Worm (Caenorhabditis elegans) whole organism, L2 larva: ENCODE data around the gene srz-67.

Experiments used
- F13H6.1 ChIP-seq: sonication (generic microtip); optimal IDR thresholded peaks from 2 replicates; lab custom pipeline; 2016; ENCODE audit warnings: missing genetic modification characterization, missing compliant biosample characterization
- alr-1 ChIP-seq: fragments of 150-350 bp; optimal IDR thresholded peaks from 2 replicates; lab custom pipeline; 2014; ENCODE audit warnings: missing biosample characterization, missing genetic modification characterization
- aly-2 ChIP-seq: fragments of 150-350 bp; optimal IDR thresholded peaks from 2 replicates; lab custom pipeline; 2014; ENCODE audit warnings: missing biosample characterization, missing genetic modification characterization
- blmp-1 ChIP-seq: sonication (generic microtip); optimal IDR thresholded peaks from 2 replicates; lab custom pipeline; 2017; ENCODE audit warnings: missing genetic modification characterization, mild to moderate bottlenecking, missing compliant biosample characterization, antibody characterized with exemption, moderate library complexity; ENCODE audit not compliant: insufficient read depth
- ceh-16 ChIP-seq: fragments of 150-350 bp; optimal IDR thresholded peaks from 2 replicates; lab custom pipeline; 2014; ENCODE audit warnings: missing biosample characterization, missing genetic modification characterization
- ceh-82 ChIP-seq: fragments of 150-350 bp; optimal IDR thresholded peaks from 2 replicates; lab custom pipeline; 2014; ENCODE audit warnings: missing biosample characterization, missing genetic modification characterization
- crh-2 ChIP-seq: sonication (generic microtip); optimal IDR thresholded peaks from 2 replicates; lab custom pipeline; 2017; ENCODE audit warnings: missing biosample characterization, missing genetic modification characterization
- dmd-4 ChIP-seq: sonication (generic microtip); optimal IDR thresholded peaks from 2 replicates; lab custom pipeline; 2017; ENCODE audit warnings: missing biosample characterization, missing genetic modification characterization
- egl-27 ChIP-seq: sonication (generic microtip); optimal IDR thresholded peaks from 3 replicates; lab custom pipeline; 2017; ENCODE audit warnings: missing biosample characterization, missing genetic modification reagents, missing genetic modification characterization
- elt-1 ChIP-seq: fragments of 150-350 bp; optimal IDR thresholded peaks from 2 replicates; lab custom pipeline; 2014; ENCODE audit warnings: missing biosample characterization, missing genetic modification characterization
- elt-3 ChIP-seq: sonication (generic microtip); optimal IDR thresholded peaks from 2 replicates; lab custom pipeline; 2017; ENCODE audit warnings: missing biosample characterization, missing genetic modification characterization
- fos-1 ChIP-seq: fragments of 150-350 bp; optimal IDR thresholded peaks from 2 replicates; lab custom pipeline; 2014; ENCODE audit warnings: missing biosample characterization, missing genetic modification characterization
- gmeb-1 ChIP-seq: fragments of 150-350 bp; optimal IDR thresholded peaks from 2 replicates; lab custom pipeline; 2014; ENCODE audit warnings: missing biosample characterization, missing genetic modification characterization
- lin-11 ChIP-seq: fragments of 150-350 bp; sonication (generic microtip); optimal IDR thresholded peaks from 2 replicates; lab custom pipeline; 2014; ENCODE audit warnings: missing biosample characterization, missing genetic modification characterization, inconsistent platforms, mixed read lengths
- lin-13 ChIP-seq: fragments of 150-350 bp; optimal IDR thresholded peaks from 2 replicates; lab custom pipeline; 2014; ENCODE audit warnings: missing biosample characterization, missing genetic modification reagents, missing genetic modification characterization
- lsy-2 ChIP-seq, 2 experiments: fragments of 150-350 bp in 1 of 2; sonication (generic microtip) in 1 of 2; optimal IDR thresholded peaks; 2 replicates each; lab custom pipeline; 2014 to 2017; ENCODE audit warnings: missing biosample characterization in 2 of 2, missing genetic modification characterization in 2 of 2
- mab-5 ChIP-seq: fragments of 150-350 bp; optimal IDR thresholded peaks from 2 replicates; lab custom pipeline; 2014; ENCODE audit warnings: missing biosample characterization, missing genetic modification characterization
- nhr-10 ChIP-seq: sonication (generic microtip); optimal IDR thresholded peaks from 2 replicates; lab custom pipeline; 2017; ENCODE audit warnings: missing biosample characterization, missing genetic modification characterization
- nhr-11 ChIP-seq: fragments of 150-350 bp; optimal IDR thresholded peaks from 2 replicates; lab custom pipeline; 2014; ENCODE audit warnings: missing biosample characterization, missing genetic modification characterization
- nhr-129 ChIP-seq: fragments of 150-350 bp; optimal IDR thresholded peaks from 2 replicates; lab custom pipeline; 2014; ENCODE audit warnings: missing biosample characterization, missing genetic modification characterization
- nhr-21 ChIP-seq: fragments of 150-350 bp; optimal IDR thresholded peaks from 2 replicates; lab custom pipeline; 2014; ENCODE audit warnings: missing biosample characterization, missing genetic modification characterization
- nhr-23 ChIP-seq: fragments of 150-350 bp; optimal IDR thresholded peaks from 2 replicates; lab custom pipeline; 2014; ENCODE audit warnings: missing biosample characterization, missing genetic modification reagents, missing genetic modification characterization
- nhr-25 ChIP-seq: fragments of 150-350 bp; sonication (generic microtip); optimal IDR thresholded peaks from 3 replicates; lab custom pipeline; 2014; ENCODE audit warnings: missing biosample characterization, missing genetic modification characterization
- nhr-6 ChIP-seq: fragments of 150-350 bp; optimal IDR thresholded peaks from 2 replicates; lab custom pipeline; 2014; ENCODE audit warnings: missing biosample characterization, missing genetic modification characterization
- nhr-77 ChIP-seq: fragments of 150-350 bp; optimal IDR thresholded peaks from 2 replicates; lab custom pipeline; 2014; ENCODE audit warnings: missing biosample characterization, missing genetic modification characterization
- sem-4 ChIP-seq: fragments of 150-350 bp; optimal IDR thresholded peaks from 2 replicates; lab custom pipeline; 2014; ENCODE audit warnings: missing biosample characterization, missing genetic modification reagents, missing genetic modification characterization
- skn-1 ChIP-seq: sonication (generic microtip); optimal IDR thresholded peaks from 2 replicates; lab custom pipeline; 2017; ENCODE audit warnings: missing biosample characterization, missing genetic modification characterization
- sma-9 ChIP-seq, 2 experiments: fragments of 150-350 bp in 1 of 2; sonication (generic microtip) in 1 of 2; optimal IDR thresholded peaks; 2 replicates each; lab custom pipeline; 2014 to 2016; ENCODE audit warnings: missing genetic modification characterization in 2 of 2, mild to moderate bottlenecking in 1 of 2, missing biosample characterization in 1 of 2, missing compliant biosample characterization in 1 of 2, missing genetic modification reagents in 1 of 2, moderate library complexity in 1 of 2
- snpc-4 ChIP-seq: fragments of 150-350 bp; optimal IDR thresholded peaks from 2 replicates; lab custom pipeline; 2014; ENCODE audit warnings: missing biosample characterization, missing genetic modification characterization
- unc-55 ChIP-seq: fragments of 150-350 bp; sonication (generic microtip); optimal IDR thresholded peaks from 3 replicates; lab custom pipeline; 2014; ENCODE audit warnings: missing biosample characterization, missing genetic modification reagents, missing genetic modification characterization
- unc-62 ChIP-seq: fragments of 150-350 bp; optimal IDR thresholded peaks from 2 replicates; lab custom pipeline; 2014; ENCODE audit warnings: missing biosample characterization, missing genetic modification reagents, missing genetic modification characterization
- zag-1 ChIP-seq: fragments of 150-350 bp; optimal IDR thresholded peaks from 2 replicates; lab custom pipeline; 2014; ENCODE audit warnings: missing biosample characterization, missing genetic modification characterization
- ztf-1 ChIP-seq: fragments of 200-800 bp; sonication (Bioruptor generic); conservative IDR thresholded peaks from 2 replicates; pipeline ENCODE4 v1.3.6; 2022; ENCODE audit warnings: missing genetic modification characterization, missing compliant biosample characterization
- ztf-11 ChIP-seq: sonication (generic microtip); optimal IDR thresholded peaks from 2 replicates; lab custom pipeline; 2017; ENCODE audit warnings: missing biosample characterization, missing genetic modification characterization
- ztf-4 ChIP-seq: fragments of 150-350 bp; optimal IDR thresholded peaks from 2 replicates; lab custom pipeline; 2014; ENCODE audit warnings: missing biosample characterization, missing genetic modification characterization

srz-67 gene

ce11 chrII:3237038-3237521 is at the start of gene srz-67, which contains the start of gene C17F4.11:
Gene srz-67 (minus strand): TSS chrII:3237138.
Gene C17F4.11 (plus strand): TSS chrII:3237471.
- TF ChIP-seq unc-55 (GFP tag; lab: Kevin White, UChicago) (no peak), dmd-4 (tag; lab: Kevin White, UChicago) (no peak), nhr-77 (no peak), zag-1 (tag; lab: Kevin White, UChicago) (no peak), sma-9 (GFP tag; optimal IDR thresholded peaks at IDR 0.05; lab: Kevin White, UChicago) (no peak), sma-9 (tag; optimal IDR thresholded peaks at IDR 0.05; lab: Kevin White, UChicago) (no peak), nhr-25 (no peak), nhr-23 (tag; lab: Kevin White, UChicago) (no peak), ceh-16 (tag; lab: Kevin White, UChicago) (no peak), nhr-11 (tag; lab: Kevin White, UChicago) (no peak), ceh-82 (tag; lab: Kevin White, UChicago) (no peak), mab-5 (tag; lab: Kevin White, UChicago) (no peak), nhr-10 (tag; lab: Kevin White, UChicago) (no peak), gmeb-1 (no peak), elt-3 (tag; lab: Kevin White, UChicago) (no peak), skn-1 (no peak), nhr-129 (no peak), blmp-1 (tag; lab: Kevin White, UChicago) (no peak), alr-1 (tag; lab: Kevin White, UChicago) (no peak), ztf-4 (no peak)

- TF ChIP-seq aly-2 (tag; lab: Kevin White, UChicago) (no peak), ztf-4 (no peak), alr-1 (tag; lab: Kevin White, UChicago) (no peak)
Measured at ce11 chrII:3284558-3284957, 47.6 kb upstream of the srz-67 start, which contains the start of gene scl-15. Gene scl-15 (minus strand): TSS chrII:3284658.

- TF ChIP-seq ztf-1, result no peak
- no peak for TF ChIP-seq crh-2 (tag; lab: Kevin White, UChicago)
- no peak for TF ChIP-seq fos-1
- no peak for TF ChIP-seq ztf-11
- TF ChIP-seq egl-27 (tag; lab: Kevin White, UChicago), result no peak
- no peak for TF ChIP-seq sem-4 (tag; lab: Kevin White, UChicago)
- TF ChIP-seq lin-13 (GFP tag; lab: Kevin White, UChicago), result no peak
- TF ChIP-seq sma-9 (GFP tag; optimal IDR thresholded peaks at IDR 0.05; lab: Kevin White, UChicago), result no peak
- no peak for TF ChIP-seq sma-9 (tag; optimal IDR thresholded peaks at IDR 0.05; lab: Kevin White, UChicago)
- TF ChIP-seq lsy-2 (tag; optimal IDR thresholded peaks at IDR 0.05; lab: Kevin White, UChicago), result no peak
- no peak for TF ChIP-seq nhr-21
- no peak for TF ChIP-seq elt-1 (tag; lab: Kevin White, UChicago)
- TF ChIP-seq mab-5 (tag; lab: Kevin White, UChicago), result no peak
- TF ChIP-seq nhr-6 (tag; lab: Kevin White, UChicago), result no peak
- TF ChIP-seq unc-62 (GFP tag; lab: Kevin White, UChicago), result no peak
- no peak for TF ChIP-seq skn-1
- no peak for TF ChIP-seq F13H6.1 (tag; lab: Kevin White, UChicago)
- no peak for TF ChIP-seq ztf-4
- TF ChIP-seq blmp-1 (tag; lab: Kevin White, UChicago), result no peak
- TF ChIP-seq snpc-4, result no peak
- TF ChIP-seq alr-1 (tag; lab: Kevin White, UChicago), result no peak
- TF ChIP-seq, all 48 proteins: peak for 0
Measured at ce11 chrII:3282353-3282752, 45.4 kb upstream of the srz-67 start, which contains the start of gene nep-13. Gene nep-13 (plus strand): TSS chrII:3282653.

ce11 chrII:3278634-3279033 is 41.7 kb upstream of the srz-67 start, which contains the start of gene wht-4:
Gene wht-4 (plus strand): TSS chrII:3278934.
- TF ChIP-seq ztf-11 (no peak), nhr-6 (tag; lab: Kevin White, UChicago) (no peak)

- no peak for TF ChIP-seq fos-1
- no peak for TF ChIP-seq gmeb-1
- no peak for TF ChIP-seq lsy-2 (tag; optimal IDR thresholded peaks at IDR 0.05; lab: Kevin White, UChicago)
- TF ChIP-seq lin-11 (tag; lab: Kevin White, UChicago), result no peak
- no peak for TF ChIP-seq elt-1 (tag; lab: Kevin White, UChicago)
- TF ChIP-seq, all 48 proteins: peak for 0
Measured at ce11 chrII:3277686-3278085, 40.7 kb upstream of the srz-67 start, which contains the start of gene F02E11.4. Gene F02E11.4 (minus strand): TSS chrII:3277786.
